Worm (Caenorhabditis elegans) whole organism, late embryonic: ENCODE results near the gene srh-1.

ENCODE experiments used
- hlh-6 ChIP-seq: sonication (generic microtip); optimal IDR thresholded peaks from 2 replicates; lab custom pipeline; 2016; ENCODE audit warnings: missing genotype, missing genetic modification characterization, missing compliant biosample characterization
- nfya-1 ChIP-seq: sonication (generic microtip); optimal IDR thresholded peaks from 2 replicates; lab custom pipeline; 2017; ENCODE audit warnings: missing genetic modification characterization, mild to moderate bottlenecking, missing compliant biosample characterization, antibody characterized with exemption, moderate library complexity
- unc-86 ChIP-seq: sonication (generic microtip); optimal IDR thresholded peaks from 2 replicates; lab custom pipeline; 2016; ENCODE audit warnings: missing genetic modification characterization, missing compliant biosample characterization

- TF ChIP-seq nfya-1 (tag; lab: Kevin White, UChicago) (no peak), hlh-6 (tag; lab: Kevin White, UChicago) (no peak), unc-86 (tag; lab: Kevin White, UChicago) (no peak)
Measured at ce11 chrV:11496283-11496682, 10.6 kb downstream of the srh-1 start, which contains the start of gene htrl-1.
